Fruit fly (Drosophila melanogaster) whole organism, embryonic: ENCODE results near the gene CG7054.

Source experiments
- Abd-B ChIP-seq: fragments of 200-800 bp; sonication (Bioruptor generic); optimal IDR thresholded peaks from 2 replicates; lab custom pipeline; 2018; ENCODE audit warnings: missing biosample characterization, mild to moderate bottlenecking, missing genetic modification characterization, moderate library complexity
- CG10979 ChIP-seq: fragments of 200-800 bp; sonication (Bioruptor generic); optimal IDR thresholded peaks from 2 replicates; lab custom pipeline; 2018; ENCODE audit warnings: missing biosample characterization, mild to moderate bottlenecking, missing genetic modification characterization, moderate library complexity
- CG11085 ChIP-seq: fragments of 200-800 bp; sonication (Bioruptor generic); IDR thresholded peaks from 2 replicates; pipeline ENCODE4 v1.3.6; 2022; ENCODE audit warnings: missing biosample characterization, missing genetic modification characterization
- CG11695 ChIP-seq: fragments of 200-800 bp; sonication (Bioruptor generic); IDR thresholded peaks from 3 replicates; pipeline ENCODE4 v1.3.6; 2022; ENCODE audit warnings: missing biosample characterization, missing genetic modification characterization
- CG12104 ChIP-seq: fragments of 200-800 bp; sonication (Bioruptor generic); optimal IDR thresholded peaks from 3 replicates; lab custom pipeline; 2016; ENCODE audit warnings: missing biosample characterization, missing genetic modification characterization
- CG1233 ChIP-seq: fragments of 200-800 bp; sonication (Bioruptor generic); optimal IDR thresholded peaks from 4 replicates; lab custom pipeline; 2018; ENCODE audit warnings: missing biosample characterization, mild to moderate bottlenecking, missing genetic modification characterization
- CG12769 ChIP-seq: fragments of 200-800 bp; sonication (Bioruptor generic); optimal IDR thresholded peaks from 2 replicates; lab custom pipeline; 2019; ENCODE audit warnings: missing biosample characterization, mild to moderate bottlenecking, missing genetic modification characterization, moderate library complexity
- CG12942 ChIP-seq: fragments of 200-800 bp; sonication (Bioruptor generic); optimal IDR thresholded peaks from 3 replicates; lab custom pipeline; 2016; ENCODE audit warnings: missing biosample characterization, missing genetic modification characterization
- CG14050 ChIP-seq: fragments of 200-800 bp; sonication (Bioruptor generic); IDR thresholded peaks from 3 replicates; pipeline ENCODE4 v1.3.6; 2022; ENCODE audit warnings: missing biosample characterization, missing genetic modification characterization
- CG15073 ChIP-seq: fragments of 200-800 bp; sonication (Bioruptor generic); optimal IDR thresholded peaks from 2 replicates; lab custom pipeline; 2016; ENCODE audit warnings: missing biosample characterization, missing genetic modification characterization
- CG17186 ChIP-seq: fragments of 200-800 bp; sonication (Bioruptor generic); optimal IDR thresholded peaks from 3 replicates; lab custom pipeline; 2017; ENCODE audit warnings: missing biosample characterization, missing genetic modification reagents, missing genetic modification characterization
- CG17359 ChIP-seq: fragments of 200-800 bp; sonication (Bioruptor generic); optimal IDR thresholded peaks from 3 replicates; lab custom pipeline; 2018; ENCODE audit warnings: missing biosample characterization, mild to moderate bottlenecking, missing genetic modification characterization, moderate library complexity
- CG3407 ChIP-seq: fragments of 200-800 bp; sonication (Bioruptor generic); optimal IDR thresholded peaks from 2 replicates; lab custom pipeline; 2018; ENCODE audit warnings: missing biosample characterization, mild to moderate bottlenecking, missing genetic modification characterization
- CG4617 ChIP-seq: fragments of 200-800 bp; sonication (Bioruptor generic); optimal IDR thresholded peaks from 3 replicates; lab custom pipeline; 2016; ENCODE audit warnings: missing biosample characterization, missing genetic modification characterization, borderline replicate concordance
- CG4730 ChIP-seq: fragments of 200-800 bp; sonication (Bioruptor generic); IDR thresholded peaks from 2 replicates; pipeline ENCODE4 v1.3.6; 2022; ENCODE audit warnings: missing biosample characterization, missing genetic modification characterization
- CG4854 ChIP-seq: fragments of 200-800 bp; sonication (Bioruptor generic); optimal IDR thresholded peaks from 2 replicates; lab custom pipeline; 2016; ENCODE audit warnings: missing biosample characterization, missing genetic modification characterization, inconsistent platforms
- CG6175 ChIP-seq: fragments of 200-800 bp; sonication (Bioruptor generic); IDR thresholded peaks from 3 replicates; pipeline ENCODE4 v1.3.6; 2022; ENCODE audit warnings: missing biosample characterization, missing genetic modification characterization
- CG6272 ChIP-seq: fragments of 200-800 bp; sonication (Bioruptor generic); IDR thresholded peaks from 2 replicates; pipeline ENCODE4 v1.3.6; 2022; ENCODE audit warnings: missing biosample characterization, missing genetic modification characterization
- CG7745 ChIP-seq: fragments of 200-800 bp; sonication (Bioruptor generic); optimal IDR thresholded peaks from 2 replicates; lab custom pipeline; 2018; ENCODE audit warnings: missing biosample characterization, mild to moderate bottlenecking, missing genetic modification characterization, moderate library complexity
- CG7928 ChIP-seq: fragments of 200-800 bp; sonication (Bioruptor generic); optimal IDR thresholded peaks from 2 replicates; lab custom pipeline; 2017; ENCODE audit warnings: missing biosample characterization, mild to moderate bottlenecking, missing genetic modification characterization
- D19A ChIP-seq: fragments of 200-800 bp; optimal IDR thresholded peaks from 3 replicates; lab custom pipeline; 2019; ENCODE audit warnings: missing biosample characterization, mild to moderate bottlenecking, missing genetic modification characterization, moderate library complexity
- Dek ChIP-seq: fragments of 200-800 bp; sonication (Bioruptor generic); optimal IDR thresholded peaks from 3 replicates; lab custom pipeline; 2019; ENCODE audit warnings: missing biosample characterization, mild to moderate bottlenecking, missing genetic modification characterization, moderate library complexity
- Dll ChIP-seq: fragments of 200-800 bp; sonication (Bioruptor generic); IDR thresholded peaks from 4 replicates; pipeline ENCODE4 v1.3.6; 2022; ENCODE audit warnings: missing biosample characterization, missing genetic modification characterization; ENCODE audit not compliant: partially characterized antibody
- Fer3 ChIP-seq: fragments of 200-800 bp; sonication (Bioruptor generic); optimal IDR thresholded peaks from 2 replicates; lab custom pipeline; 2018; ENCODE audit warnings: missing biosample characterization, mild to moderate bottlenecking, missing genetic modification characterization, moderate library complexity
- GATAe ChIP-seq: fragments of 200-800 bp; sonication (Bioruptor generic); conservative IDR thresholded peaks from 2 replicates; pipeline ENCODE4 v1.3.6; 2022; ENCODE audit warnings: missing biosample characterization, missing genetic modification characterization
- Med ChIP-seq: fragments of 200-800 bp; sonication (Bioruptor generic); peaks from one replicate; lab custom pipeline; 2016; ENCODE audit warnings: missing biosample characterization, missing genetic modification characterization, mild to moderate bottlenecking, inconsistent platforms, moderate library complexity
- ap ChIP-seq: fragments of 200-800 bp; sonication (Bioruptor generic); IDR thresholded peaks from 2 replicates; pipeline ENCODE4 v1.3.6; 2022; ENCODE audit warnings: missing biosample characterization, missing genetic modification characterization
- bab2 ChIP-seq: fragments of 200-800 bp; sonication (Bioruptor generic); optimal IDR thresholded peaks from 2 replicates; lab custom pipeline; 2016; ENCODE audit warnings: missing biosample characterization, missing genetic modification characterization
- bbx ChIP-seq: fragments of 200-800 bp; sonication (Bioruptor generic); IDR thresholded peaks from 2 replicates; pipeline ENCODE4 v1.3.6; 2022; ENCODE audit warnings: missing biosample characterization, missing genetic modification characterization; ENCODE audit not compliant: partially characterized antibody
- cato ChIP-seq: fragments of 200-800 bp; sonication (Bioruptor generic); optimal IDR thresholded peaks from 2 replicates; lab custom pipeline; 2016; ENCODE audit warnings: missing biosample characterization, missing genetic modification characterization, borderline replicate concordance
- caup ChIP-seq: fragments of 200-800 bp; sonication (Bioruptor generic); optimal IDR thresholded peaks from 3 replicates; lab custom pipeline; 2017; ENCODE audit warnings: missing biosample characterization, mild to moderate bottlenecking, missing genetic modification characterization, moderate library complexity; ENCODE audit not compliant: severe bottlenecking
- crol ChIP-seq: fragments of 200-800 bp; sonication (Bioruptor generic); IDR thresholded peaks from 2 replicates; pipeline ENCODE4 v1.3.6; 2022; ENCODE audit warnings: missing biosample characterization, missing genetic modification characterization
- dm ChIP-seq: fragments of 200-800 bp; sonication (Bioruptor generic); optimal IDR thresholded peaks from 3 replicates; lab custom pipeline; 2016; ENCODE audit warnings: missing biosample characterization, missing genetic modification characterization
- dmrt11E ChIP-seq: fragments of 200-800 bp; sonication (Bioruptor generic); optimal IDR thresholded peaks from 3 replicates; lab custom pipeline; 2018; ENCODE audit warnings: missing biosample characterization, mild to moderate bottlenecking, missing genetic modification characterization, moderate library complexity
- eve ChIP-seq, 2 experiments: fragments of >200 bp; optimal IDR thresholded peaks; 2 replicates each; lab custom pipeline; 2017; ENCODE audit warnings: missing biosample characterization in 2 of 2, missing genetic modification characterization in 2 of 2
- fd102C ChIP-seq: fragments of 200-800 bp; sonication (Bioruptor generic); optimal IDR thresholded peaks from 2 replicates; lab custom pipeline; 2018; ENCODE audit warnings: missing biosample characterization, mild to moderate bottlenecking, missing genetic modification characterization, moderate library complexity
- gcm ChIP-seq: fragments of 200-800 bp; sonication (Bioruptor generic); optimal IDR thresholded peaks from 2 replicates; lab custom pipeline; 2019; ENCODE audit warnings: missing biosample characterization, mild to moderate bottlenecking, missing genetic modification characterization, moderate library complexity
- ind ChIP-seq: fragments of 200-800 bp; sonication (Bioruptor generic); optimal IDR thresholded peaks from 3 replicates; lab custom pipeline; 2016; ENCODE audit warnings: missing biosample characterization, missing genetic modification characterization
- kni ChIP-seq: fragments of 200-800 bp; sonication (Bioruptor generic); optimal IDR thresholded peaks from 3 replicates; lab custom pipeline; 2017; ENCODE audit warnings: mild to moderate bottlenecking, missing biosample characterization, missing genetic modification reagents, missing genetic modification characterization
- nmo ChIP-seq: fragments of 200-800 bp; sonication (Bioruptor generic); optimal IDR thresholded peaks from 2 replicates; lab custom pipeline; 2018; ENCODE audit warnings: missing biosample characterization, mild to moderate bottlenecking, missing genetic modification characterization, moderate library complexity
- p53 ChIP-seq: fragments of 200-800 bp; sonication (Bioruptor generic); optimal IDR thresholded peaks from 2 replicates; lab custom pipeline; 2016; ENCODE audit warnings: missing biosample characterization, missing genetic modification characterization
- pho ChIP-seq: fragments of 200-800 bp; sonication (Bioruptor generic); optimal IDR thresholded peaks from 2 replicates; lab custom pipeline; 2016; ENCODE audit warnings: missing biosample characterization, missing genetic modification characterization
- pros ChIP-seq: fragments of 200-800 bp; sonication (Bioruptor generic); optimal IDR thresholded peaks from 3 replicates; lab custom pipeline; 2019; ENCODE audit warnings: missing biosample characterization, mild to moderate bottlenecking, missing genetic modification characterization, moderate library complexity
- sim ChIP-seq: fragments of 200-800 bp; sonication (Bioruptor generic); IDR thresholded peaks from 2 replicates; pipeline ENCODE4 v1.3.6; 2022; ENCODE audit warnings: missing biosample characterization, missing genetic modification characterization
- slbo ChIP-seq: fragments of 200-800 bp; sonication (Bioruptor generic); IDR thresholded peaks from 2 replicates; pipeline ENCODE4 v1.3.6; 2022; ENCODE audit warnings: missing biosample characterization, missing genetic modification characterization
- slou ChIP-seq: fragments of 200-800 bp; sonication (Bioruptor generic); optimal IDR thresholded peaks from 3 replicates; lab custom pipeline; 2016; ENCODE audit warnings: missing biosample characterization, missing genetic modification characterization
- trh ChIP-seq: fragments of 200-800 bp; sonication (Bioruptor generic); optimal IDR thresholded peaks from 2 replicates; lab custom pipeline; 2016; ENCODE audit warnings: missing biosample characterization, missing genetic modification characterization
- ttk ChIP-seq: fragments of 200-800 bp; sonication (Bioruptor generic); IDR thresholded peaks from 2 replicates; pipeline ENCODE4 v2.1.2; 2022; ENCODE audit warnings: missing biosample characterization, missing genetic modification characterization
- twi ChIP-seq: fragments of 200-800 bp; optimal IDR thresholded peaks from 2 replicates; lab custom pipeline; 2019; ENCODE audit warnings: missing biosample characterization, mild to moderate bottlenecking, missing genetic modification characterization, moderate library complexity
- zen ChIP-seq: fragments of 200-800 bp; sonication (Bioruptor generic); optimal IDR thresholded peaks from 3 replicates; lab custom pipeline; 2018; ENCODE audit warnings: missing biosample characterization, mild to moderate bottlenecking, missing genetic modification characterization, moderate library complexity
- zen2 ChIP-seq: fragments of 200-800 bp; sonication (Bioruptor generic); IDR thresholded peaks from 3 replicates; pipeline ENCODE4 v1.3.6; 2022; ENCODE audit warnings: missing biosample characterization, missing genetic modification characterization; ENCODE audit not compliant: partially characterized antibody

The CG7054 gene

DNA sequence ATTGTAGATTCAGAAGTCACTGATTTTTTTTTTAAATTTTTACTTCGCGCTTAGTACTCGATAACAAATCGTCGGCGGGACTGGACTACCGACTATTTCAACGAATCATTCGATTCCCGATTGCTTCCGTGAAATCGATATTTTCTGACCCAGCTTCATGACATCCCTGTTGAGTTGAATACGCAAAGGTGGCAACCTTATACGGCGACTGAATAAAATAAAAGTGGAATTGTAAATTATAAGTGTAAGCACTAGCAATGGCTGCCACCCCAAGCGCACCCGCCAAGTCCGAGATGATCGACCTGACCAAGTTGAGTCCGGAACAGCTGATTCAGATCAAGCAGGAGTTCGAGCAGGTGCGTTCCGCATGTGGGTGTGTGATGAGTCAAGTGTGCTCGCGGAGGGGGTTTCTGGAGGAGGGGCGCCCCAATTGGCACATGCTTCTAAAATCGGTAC lies 22.3 kb downstream of the CG7054 start, which contains the start of gene Pfdn5 (continued):
- TF ChIP-seq fd102C, result no peak
- peak; percentile 53 for TF ChIP-seq CG7928 (GFP tag; lab: Kevin White, UChicago)
- TF ChIP-seq D19A (tag; lab: Kevin White, UChicago), result no peak
- no peak for TF ChIP-seq caup (GFP tag; lab: Kevin White, UChicago)
- TF ChIP-seq bab2 (GFP tag; lab: Kevin White, UChicago), result no peak
- no peak for TF ChIP-seq CG15073
- TF ChIP-seq ttk (GFP tag; lab: Robert Waterston, UW), result no peak
- TF ChIP-seq pros (GFP tag; lab: Kevin White, UChicago), result no peak
- peak; percentile 70 for TF ChIP-seq zen2 (GFP tag; lab: Robert Waterston, UW)
- no peak for TF ChIP-seq ind (GFP tag; lab: Kevin White, UChicago)
- no peak for TF ChIP-seq Dek
- no peak for TF ChIP-seq sim (GFP tag; lab: Robert Waterston, UW)
- no peak for TF ChIP-seq slbo (GFP tag; lab: Robert Waterston, UW)
- TF ChIP-seq CG14050 (GFP tag; lab: Robert Waterston, UW), result no peak
- no peak for TF ChIP-seq CG1233 (GFP tag; lab: Kevin White, UChicago)
- peak; percentile 90 for TF ChIP-seq crol (GFP tag; lab: Robert Waterston, UW)
- TF ChIP-seq CG11085, result no peak
- no peak for TF ChIP-seq dmrt11E
- no peak for TF ChIP-seq ap (GFP tag; lab: Robert Waterston, UW)
- TF ChIP-seq zen, result no peak
- no peak for TF ChIP-seq twi (tag; lab: Kevin White, UChicago)
- peak; percentile 4 for TF ChIP-seq CG17186 (GFP tag; lab: Kevin White, UChicago)
- TF ChIP-seq eve (GFP tag; optimal IDR thresholded peaks at IDR 0.05; lab: Kevin White, UChicago), result no peak
- no peak for TF ChIP-seq CG10979 (tag; lab: Kevin White, UChicago)
- TF ChIP-seq Dll (GFP tag; lab: Robert Waterston, UW), result peak; percentile 80
- no peak for TF ChIP-seq p53 (GFP tag; lab: Kevin White, UChicago)
- no peak for TF ChIP-seq CG12769 (tag; lab: Kevin White, UChicago)
- no peak for TF ChIP-seq CG4854
- no peak for TF ChIP-seq CG3407
- no peak for TF ChIP-seq CG6272 (GFP tag; lab: Robert Waterston, UW)
- peak; percentile 73 for TF ChIP-seq dm (GFP tag; lab: Kevin White, UChicago)
- no peak for TF ChIP-seq Fer3 (tag; lab: Kevin White, UChicago)
- TF ChIP-seq Med (GFP tag; lab: Kevin White, UChicago), result peak; percentile 87
- no peak for TF ChIP-seq kni
- TF ChIP-seq CG12942 (GFP tag; lab: Kevin White, UChicago), result no peak
- no peak for TF ChIP-seq CG7745 (tag; lab: Kevin White, UChicago)
- TF ChIP-seq slou (GFP tag; lab: Kevin White, UChicago), result no peak
- no peak for TF ChIP-seq GATAe (GFP tag; lab: Robert Waterston, UW)
- no peak for TF ChIP-seq nmo (GFP tag; lab: Kevin White, UChicago)
- peak; percentile 94 for TF ChIP-seq CG4617 (GFP tag; lab: Kevin White, UChicago)
- TF ChIP-seq CG11695 (GFP tag; lab: Robert Waterston, UW), result no peak
- TF ChIP-seq pho, result no peak
- TF ChIP-seq trh (GFP tag; lab: Kevin White, UChicago), result no peak
- no peak for TF ChIP-seq gcm
- peak; percentile 82 for TF ChIP-seq bbx (GFP tag; lab: Robert Waterston, UW)
- TF ChIP-seq CG17359, result no peak
- no peak for TF ChIP-seq CG12104 (GFP tag; lab: Kevin White, UChicago)
- no peak for TF ChIP-seq cato (GFP tag; lab: Kevin White, UChicago)
- TF ChIP-seq CG6175 (GFP tag; lab: Robert Waterston, UW), result no peak
- TF ChIP-seq Abd-B (GFP tag; lab: Kevin White, UChicago), result no peak
- no peak for TF ChIP-seq CG4730 (GFP tag; lab: Robert Waterston, UW)
